Worm (Caenorhabditis elegans): Measurements from ENCODE around the gene Y26G10.4.

DNA sequence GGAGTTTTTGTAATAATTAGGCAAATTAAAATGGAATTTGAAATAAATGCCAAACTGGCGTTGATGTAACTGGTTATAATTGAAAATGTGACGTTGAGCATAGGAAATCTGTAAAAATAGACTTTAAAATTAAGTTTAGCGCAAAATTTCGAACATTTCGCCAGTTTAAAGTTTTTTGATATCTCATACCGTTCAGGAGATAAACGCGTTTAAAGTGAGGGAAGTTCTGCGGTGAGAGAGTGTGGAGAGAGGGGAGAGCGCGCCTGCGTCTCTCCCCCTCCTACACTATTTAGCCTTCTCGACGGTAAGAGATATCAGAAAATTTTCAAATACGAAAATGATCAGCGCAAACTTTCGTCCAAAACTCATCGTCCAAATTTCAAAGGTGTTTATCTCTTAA, 22.4 kb downstream of the Y26G10.4 start, which contains the start of gene str-92:
- no peak for TF ChIP-seq him-1 (tag; optimal IDR thresholded peaks at IDR 0.05)
- no peak for TF ChIP-seq W03F9.2 (tag; optimal IDR thresholded peaks at IDR 0.05)
- no peak for TF ChIP-seq dao-5 (tag; optimal IDR thresholded peaks at IDR 0.05)

Measured in whole organism, L4/young adult.